Fruit fly (Drosophila melanogaster) whole organism, embryonic: ENCODE data around the gene RhoBTB.

ENCODE experiments used
- Blimp-1 ChIP-seq: fragments of 200-800 bp; sonication (Bioruptor generic); optimal IDR thresholded peaks from 3 replicates; lab custom pipeline; 2018; ENCODE audit warnings: missing biosample characterization, missing genetic modification characterization, mild to moderate bottlenecking, moderate library complexity, missing genetic modification reagents
- C15 ChIP-seq: fragments of 200-800 bp; sonication (Bioruptor generic); IDR thresholded peaks from 3 replicates; pipeline ENCODE4 v1.3.6; 2022; ENCODE audit warnings: missing biosample characterization, missing genetic modification characterization
- CG11456 ChIP-seq: fragments of 200-800 bp; sonication (Bioruptor generic); IDR thresholded peaks from 3 replicates; pipeline ENCODE4 v1.3.6; 2022; ENCODE audit warnings: missing biosample characterization, missing genetic modification characterization
- CG12391 ChIP-seq: fragments of 200-800 bp; sonication (Bioruptor generic); optimal IDR thresholded peaks from 3 replicates; lab custom pipeline; 2018; ENCODE audit warnings: missing biosample characterization, mild to moderate bottlenecking, missing genetic modification characterization, moderate library complexity
- CG13424 ChIP-seq: fragments of 200-800 bp; sonication (Bioruptor generic); optimal IDR thresholded peaks from 2 replicates; lab custom pipeline; 2019; ENCODE audit warnings: missing biosample characterization, mild to moderate bottlenecking, missing genetic modification characterization, moderate library complexity
- CG14014 ChIP-seq: fragments of 200-800 bp; sonication (Bioruptor generic); IDR thresholded peaks from 2 replicates; pipeline ENCODE4 v1.3.6; 2022; ENCODE audit warnings: missing biosample characterization, missing genetic modification characterization
- CG14860 ChIP-seq: fragments of 200-800 bp; sonication (Bioruptor generic); IDR thresholded peaks from 3 replicates; pipeline ENCODE4 v1.3.6; 2022; ENCODE audit warnings: missing biosample characterization, missing genetic modification characterization; ENCODE audit not compliant: partially characterized antibody
- CG15073 ChIP-seq: fragments of 200-800 bp; sonication (Bioruptor generic); optimal IDR thresholded peaks from 2 replicates; lab custom pipeline; 2016; ENCODE audit warnings: missing biosample characterization, missing genetic modification characterization
- CG17912 ChIP-seq: fragments of 200-800 bp; sonication (Bioruptor generic); optimal IDR thresholded peaks from 2 replicates; lab custom pipeline; 2018; ENCODE audit warnings: missing biosample characterization, mild to moderate bottlenecking, missing genetic modification characterization
- CG3163 ChIP-seq: fragments of 200-800 bp; sonication (Bioruptor generic); optimal IDR thresholded peaks from 3 replicates; lab custom pipeline; 2016; ENCODE audit warnings: missing biosample characterization, missing genetic modification characterization
- CG3995 ChIP-seq: fragments of 200-800 bp; sonication (Bioruptor generic); optimal IDR thresholded peaks from 3 replicates; lab custom pipeline; 2016; ENCODE audit warnings: missing biosample characterization, missing genetic modification characterization
- CG43689 ChIP-seq: fragments of 200-800 bp; sonication (Bioruptor generic); IDR thresholded peaks from 2 replicates; pipeline ENCODE4 v1.3.6; 2022; ENCODE audit warnings: missing biosample characterization, missing genetic modification characterization
- CG4404 ChIP-seq: fragments of 200-800 bp; sonication (Bioruptor generic); IDR thresholded peaks from 2 replicates; pipeline ENCODE4 v1.3.6; 2022; ENCODE audit warnings: missing biosample characterization, missing genetic modification characterization
- CG4617 ChIP-seq: fragments of 200-800 bp; sonication (Bioruptor generic); optimal IDR thresholded peaks from 3 replicates; lab custom pipeline; 2016; ENCODE audit warnings: missing biosample characterization, missing genetic modification characterization, borderline replicate concordance
- CG6683 ChIP-seq: fragments of 200-800 bp; sonication (Bioruptor generic); optimal IDR thresholded peaks from 2 replicates; lab custom pipeline; 2017; ENCODE audit warnings: missing biosample characterization, mild to moderate bottlenecking, missing genetic modification characterization, missing genetic modification reagents
- CG6765 ChIP-seq: fragments of 200-800 bp; sonication (Bioruptor generic); optimal IDR thresholded peaks from 3 replicates; lab custom pipeline; 2017; ENCODE audit warnings: missing biosample characterization, mild to moderate bottlenecking, missing genetic modification characterization
- CG8478 ChIP-seq: fragments of >200 bp; optimal IDR thresholded peaks from 2 replicates; lab custom pipeline; 2018
- CG9932 ChIP-seq: fragments of 200-800 bp; sonication (Bioruptor generic); IDR thresholded peaks from 2 replicates; pipeline ENCODE4 v1.3.6; 2022; ENCODE audit warnings: missing biosample characterization, missing genetic modification characterization
- Dip3 ChIP-seq: fragments of 200-800 bp; sonication (Bioruptor generic); optimal IDR thresholded peaks from 3 replicates; lab custom pipeline; 2016; ENCODE audit warnings: missing biosample characterization, missing genetic modification characterization
- Ets97D ChIP-seq: fragments of 200-800 bp; sonication (Bioruptor generic); optimal IDR thresholded peaks from 3 replicates; lab custom pipeline; 2016; ENCODE audit warnings: missing biosample characterization, missing genetic modification characterization
- Hand ChIP-seq: fragments of 200-800 bp; sonication (Bioruptor generic); optimal IDR thresholded peaks from 2 replicates; lab custom pipeline; 2017; ENCODE audit warnings: mild to moderate bottlenecking, missing biosample characterization, missing genetic modification reagents, missing genetic modification characterization
- HmgZ ChIP-seq: fragments of 200-800 bp; sonication (Bioruptor generic); optimal IDR thresholded peaks from 2 replicates; lab custom pipeline; 2018; ENCODE audit warnings: missing biosample characterization, mild to moderate bottlenecking, missing genetic modification characterization
- Jarid2 ChIP-seq: fragments of 200-800 bp; sonication (Bioruptor generic); optimal IDR thresholded peaks from 3 replicates; lab custom pipeline; 2017; ENCODE audit warnings: mild to moderate bottlenecking, missing biosample characterization, missing genetic modification reagents, missing genetic modification characterization
- Mes4 ChIP-seq: fragments of 200-800 bp; sonication (Bioruptor generic); optimal IDR thresholded peaks from 2 replicates; lab custom pipeline; 2016; ENCODE audit warnings: missing biosample characterization, missing genetic modification characterization
- Myb ChIP-seq: fragments of 200-800 bp; sonication (Bioruptor generic); optimal IDR thresholded peaks from 2 replicates; lab custom pipeline; 2016; ENCODE audit warnings: missing biosample characterization, missing genetic modification characterization
- NC2α ChIP-seq: fragments of 200-800 bp; sonication (Bioruptor generic); optimal IDR thresholded peaks from 2 replicates; lab custom pipeline; 2016; ENCODE audit warnings: missing biosample characterization, missing genetic modification characterization
- NC2β ChIP-seq: fragments of 200-800 bp; sonication (Bioruptor generic); optimal IDR thresholded peaks from 2 replicates; lab custom pipeline; 2016; ENCODE audit warnings: missing biosample characterization, missing genetic modification characterization
- Nf-YA ChIP-seq: fragments of 200-800 bp; sonication (Bioruptor generic); IDR thresholded peaks from 2 replicates; pipeline ENCODE4 v1.3.6; 2022; ENCODE audit warnings: missing biosample characterization, missing genetic modification characterization
- Rx ChIP-seq: fragments of 200-800 bp; sonication (Bioruptor generic); IDR thresholded peaks from 2 replicates; pipeline ENCODE4 v1.3.6; 2022; ENCODE audit warnings: missing biosample characterization, missing genetic modification characterization
- Sox100B ChIP-seq: fragments of 200-800 bp; sonication (Bioruptor generic); optimal IDR thresholded peaks from 3 replicates; lab custom pipeline; 2018; ENCODE audit warnings: missing biosample characterization, mild to moderate bottlenecking, missing genetic modification characterization
- Ssrp ChIP-seq: fragments of 200-800 bp; sonication (Bioruptor generic); optimal IDR thresholded peaks from 2 replicates; lab custom pipeline; 2018; ENCODE audit warnings: missing biosample characterization, mild to moderate bottlenecking, missing genetic modification characterization, moderate library complexity
- btn ChIP-seq: fragments of 200-800 bp; sonication (Bioruptor generic); optimal IDR thresholded peaks from 2 replicates; lab custom pipeline; 2016; ENCODE audit warnings: missing biosample characterization, missing genetic modification characterization
- chm ChIP-seq: fragments of 200-800 bp; sonication (Bioruptor generic); IDR thresholded peaks from 2 replicates; pipeline ENCODE4 v1.3.6; 2022; ENCODE audit warnings: missing biosample characterization, missing genetic modification characterization
- corto ChIP-seq: fragments of 200-800 bp; sonication (Bioruptor generic); optimal IDR thresholded peaks from 2 replicates; lab custom pipeline; 2016; ENCODE audit warnings: missing biosample characterization, mild to moderate bottlenecking, missing genetic modification characterization, moderate library complexity
- cwo ChIP-seq: fragments of 200-800 bp; sonication (Bioruptor generic); optimal IDR thresholded peaks from 3 replicates; lab custom pipeline; 2017; ENCODE audit warnings: missing biosample characterization, missing genetic modification characterization, mild to moderate bottlenecking, moderate library complexity, missing genetic modification reagents
- dpn ChIP-seq, 2 experiments: fragments of 200-800 bp; sonication (Bioruptor generic); optimal IDR thresholded peaks; 3 replicates each; lab custom pipeline; 2016; ENCODE audit warnings: missing biosample characterization in 2 of 2, missing genetic modification characterization in 2 of 2
- fd3F ChIP-seq: fragments of 200-800 bp; sonication (Bioruptor generic); optimal IDR thresholded peaks from 2 replicates; lab custom pipeline; 2018; ENCODE audit warnings: missing biosample characterization, mild to moderate bottlenecking, missing genetic modification characterization, moderate library complexity
- gem ChIP-seq: fragments of 200-800 bp; sonication (Bioruptor generic); optimal IDR thresholded peaks from 2 replicates; lab custom pipeline; 2019; ENCODE audit warnings: missing biosample characterization, mild to moderate bottlenecking, missing genetic modification characterization, moderate library complexity
- insv ChIP-seq, 2 experiments: fragments of 200-800 bp; sonication (Bioruptor generic); optimal IDR thresholded peaks; 3 replicates each; lab custom pipeline; 2016 to 2018; ENCODE audit warnings: missing biosample characterization in 2 of 2, missing genetic modification characterization in 2 of 2
- jumu ChIP-seq: fragments of 200-800 bp; sonication (Bioruptor generic); optimal IDR thresholded peaks from 3 replicates; lab custom pipeline; 2016; ENCODE audit warnings: missing biosample characterization, missing genetic modification characterization
- lbe ChIP-seq: fragments of 200-800 bp; sonication (Bioruptor generic); optimal IDR thresholded peaks from 2 replicates; lab custom pipeline; 2016; ENCODE audit warnings: missing biosample characterization, mild to moderate bottlenecking, missing genetic modification characterization
- maf-S ChIP-seq: fragments of 200-800 bp; sonication (Bioruptor generic); optimal IDR thresholded peaks from 2 replicates; lab custom pipeline; 2016; ENCODE audit warnings: missing biosample characterization, missing genetic modification characterization
- mam ChIP-seq: fragments of 200-800 bp; sonication (Bioruptor generic); optimal IDR thresholded peaks from 3 replicates; lab custom pipeline; 2016; ENCODE audit warnings: missing biosample characterization, missing genetic modification characterization
- pho ChIP-seq: fragments of 200-800 bp; sonication (Bioruptor generic); optimal IDR thresholded peaks from 2 replicates; lab custom pipeline; 2016; ENCODE audit warnings: missing biosample characterization, missing genetic modification characterization
- sens-2 ChIP-seq: fragments of 200-800 bp; sonication (Bioruptor generic); IDR thresholded peaks from 2 replicates; pipeline ENCODE4 v1.3.6; 2022; ENCODE audit warnings: missing biosample characterization, missing genetic modification characterization
- tio ChIP-seq: fragments of 200-800 bp; sonication (Bioruptor generic); optimal IDR thresholded peaks from 2 replicates; lab custom pipeline; 2017; ENCODE audit warnings: missing biosample characterization, missing genetic modification characterization, inconsistent platforms
- twi ChIP-seq: fragments of 200-800 bp; optimal IDR thresholded peaks from 2 replicates; lab custom pipeline; 2019; ENCODE audit warnings: missing biosample characterization, mild to moderate bottlenecking, missing genetic modification characterization, moderate library complexity
- unpg ChIP-seq: fragments of 200-800 bp; sonication (Bioruptor generic); optimal IDR thresholded peaks from 3 replicates; lab custom pipeline; 2018; ENCODE audit warnings: missing biosample characterization, mild to moderate bottlenecking, missing genetic modification characterization, moderate library complexity
- usp ChIP-seq: fragments of >200 bp; optimal IDR thresholded peaks from 2 replicates; lab custom pipeline; 2017; ENCODE audit warnings: missing biosample characterization, missing genetic modification characterization
- yki ChIP-seq: fragments of >200 bp; optimal IDR thresholded peaks from 3 replicates; lab custom pipeline; 2018

The RhoBTB gene

DNA sequence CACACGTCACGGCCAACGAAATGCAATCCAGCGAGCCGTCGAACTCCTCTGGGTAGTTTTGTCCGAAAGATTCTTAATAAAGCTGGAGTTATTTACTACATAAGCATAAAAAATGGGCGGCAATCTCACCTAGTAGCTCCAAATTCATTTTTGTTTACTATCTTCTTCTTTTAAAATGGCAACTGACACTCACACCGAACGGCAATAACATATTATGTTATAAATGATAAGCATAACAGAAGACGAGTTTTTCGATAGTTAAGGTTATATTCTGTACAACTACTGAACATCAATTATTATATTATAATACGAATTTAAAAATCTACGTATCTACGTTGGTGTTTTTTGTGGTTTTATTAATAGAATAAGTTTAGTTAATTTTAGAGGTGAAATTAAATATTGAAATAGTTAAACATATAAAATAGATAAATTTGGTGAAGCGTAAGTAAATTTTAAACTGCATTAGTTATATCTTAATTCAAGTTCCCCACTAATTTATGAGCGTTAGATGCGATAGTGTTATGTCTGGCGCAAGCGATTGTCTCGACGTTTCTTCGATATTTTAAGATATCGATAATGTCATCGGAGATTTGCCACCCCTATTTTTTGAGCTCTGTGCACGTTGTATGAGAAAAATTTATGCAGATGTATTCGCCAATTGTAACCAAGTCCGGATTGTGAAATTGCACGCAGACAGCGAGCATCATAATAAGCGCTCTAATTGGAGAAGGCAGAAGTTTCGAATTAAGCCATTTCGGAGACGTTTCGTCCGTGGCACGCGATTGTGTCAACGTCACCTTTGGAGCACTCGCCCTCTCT is 28.1 kb upstream of the RhoBTB start, which contains the start of the genes Rbbp5 and eRF1 (continued):
- TF ChIP-seq Hand (GFP tag; lab: Kevin White, UChicago) (peak; percentile 5), corto (GFP tag; lab: Kevin White, UChicago) (peak; percentile 53), tio (no peak), Nf-YA (GFP tag; lab: Robert Waterston, UW) (no peak), Rx (GFP tag; lab: Robert Waterston, UW) (peak; percentile 56; the same call in 1 of the 2 replicates), CG3163 (no peak), CG14014 (GFP tag; lab: Robert Waterston, UW) (peak; percentile 81), Ssrp (tag; lab: Kevin White, UChicago) (peak; percentile 74), Blimp-1 (no peak), lbe (GFP tag; lab: Kevin White, UChicago) (peak; percentile 43), maf-S (GFP tag; lab: Kevin White, UChicago) (peak; percentile 59), yki (lab: Kevin White, UChicago) (no peak), CG12391 (tag; lab: Kevin White, UChicago) (peak; percentile 93), CG8478 (lab: Kevin White, UChicago) (no peak), Dip3 (GFP tag; lab: Kevin White, UChicago) (peak; percentile 51), mam (GFP tag; lab: Kevin White, UChicago) (peak; percentile 81), CG43689 (GFP tag; lab: Robert Waterston, UW) (peak; percentile 43; the same call in 1 of the 2 replicates), CG4404 (GFP tag; lab: Robert Waterston, UW) (no peak), insv (GFP tag; optimal IDR thresholded peaks at IDR 0.05; lab: Kevin White, UChicago) (peak in 1 of 2 experiments; percentile 47), twi (tag; lab: Kevin White, UChicago) (peak; percentile 59), btn (no peak), CG17912 (GFP tag; lab: Kevin White, UChicago) (no peak), Ets97D (GFP tag; lab: Kevin White, UChicago) (peak; percentile 54), gem (tag; lab: Kevin White, UChicago) (peak; percentile 89), CG14860 (GFP tag; lab: Robert Waterston, UW) (peak; percentile 86), Sox100B (no peak), chm (GFP tag; lab: Robert Waterston, UW) (peak; percentile 61), sens-2 (GFP tag; lab: Robert Waterston, UW) (no peak), Jarid2 (GFP tag; lab: Kevin White, UChicago) (no peak), CG9932 (GFP tag; lab: Robert Waterston, UW) (peak; percentile 96), pho (peak; percentile 61), NC2α (GFP tag; lab: Kevin White, UChicago) (no peak), CG6765 (GFP tag; lab: Kevin White, UChicago) (no peak), CG11456 (no peak; the same call in 2 of the 3 replicates), jumu (GFP tag; lab: Kevin White, UChicago) (peak; percentile 33), usp (GFP tag; lab: Kevin White, UChicago) (no peak), unpg (GFP tag; lab: Kevin White, UChicago) (peak; percentile 73), CG15073 (no peak), fd3F (GFP tag; lab: Kevin White, UChicago) (peak; percentile 57), Mes4 (GFP tag; lab: Kevin White, UChicago) (peak; percentile 40), CG13424 (tag; lab: Kevin White, UChicago) (peak; percentile 83), NC2β (GFP tag; lab: Kevin White, UChicago) (no peak), CG6683 (no peak), CG4617 (GFP tag; lab: Kevin White, UChicago) (peak; percentile 83), Myb (GFP tag; lab: Kevin White, UChicago) (peak; percentile 18), cwo (GFP tag; lab: Kevin White, UChicago) (peak; percentile 33), C15 (GFP tag; lab: Robert Waterston, UW) (peak; percentile 66; the same call in 1 of the 3 replicates), dpn (GFP tag; optimal IDR thresholded peaks at IDR 0.05; lab: Kevin White, UChicago) (peak; percentile 62 to 80), HmgZ (tag; lab: Kevin White, UChicago) (peak; percentile 55), CG3995 (GFP tag; lab: Kevin White, UChicago) (peak; percentile 25)
